Fruit fly (Drosophila melanogaster): ENCODE data around the gene CG11109.

The CG11109 gene

DNA sequence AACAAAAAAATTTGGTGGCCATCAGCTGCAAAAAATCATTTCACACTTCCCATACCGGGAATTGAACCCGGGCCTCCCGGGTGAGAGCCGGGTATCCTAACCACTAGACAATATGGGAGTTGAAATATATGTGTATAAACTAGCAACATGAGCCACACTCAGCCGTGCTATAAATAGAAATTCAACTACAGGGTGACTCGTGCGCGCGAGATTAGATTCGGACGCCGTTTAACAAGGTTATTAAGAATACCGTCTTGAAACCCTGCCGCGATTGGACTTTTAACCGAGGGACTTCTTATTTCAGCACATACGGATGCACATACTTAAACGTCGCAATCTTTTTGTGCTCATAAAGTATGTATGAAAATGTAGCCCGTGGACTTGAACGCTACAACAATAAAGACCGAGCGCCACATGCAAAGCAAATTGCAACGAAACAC is 24.3 kb upstream of the CG11109 start (continued):
- TF ChIP-seq bsh (GFP tag; optimal IDR thresholded peaks at IDR 0.05): peak in 1 of 2 experiments; percentile 1
- TF ChIP-seq Sox100B (GFP tag; optimal IDR thresholded peaks at IDR 0.05): no peak
- TF ChIP-seq ci (GFP tag; IDR thresholded peaks at IDR 0.05): peak; percentile 21; the same call in 1 of the 3 replicates
- TF ChIP-seq al (GFP tag; IDR thresholded peaks at IDR 0.05): no peak
- no peak for TF ChIP-seq CG3407 (GFP tag; optimal IDR thresholded peaks at IDR 0.05)
- no peak for TF ChIP-seq CG1529 (GFP tag; optimal IDR thresholded peaks at IDR 0.05)
- no peak for TF ChIP-seq CG3995 (GFP tag; optimal IDR thresholded peaks at IDR 0.05)
- TF ChIP-seq dpn (GFP tag; optimal IDR thresholded peaks at IDR 0.05): no peak
- peak; percentile 86 for TF ChIP-seq HLH4C (GFP tag; IDR thresholded peaks at IDR 0.05; ENCODE audit: partially characterized antibody)
- no peak for TF ChIP-seq CG18764 (GFP tag; optimal IDR thresholded peaks at IDR 0.05)
- TF ChIP-seq CG16813 (GFP tag; IDR thresholded peaks at IDR 0.05; ENCODE audit: partially characterized antibody): peak; percentile 95
- peak; percentile 94 for TF ChIP-seq CG42726 (GFP tag; IDR thresholded peaks at IDR 0.05; ENCODE audit: partially characterized antibody)
- peak; percentile 32 for TF ChIP-seq cad (GFP tag; optimal IDR thresholded peaks at IDR 0.05)
- no peak for TF ChIP-seq psq (GFP tag; optimal IDR thresholded peaks at IDR 0.05)
- TF ChIP-seq Med (GFP tag): peak; percentile 59
- TF ChIP-seq CG2712 (tag; optimal IDR thresholded peaks at IDR 0.05): peak; percentile 17
- TF ChIP-seq shn (GFP tag; optimal IDR thresholded peaks at IDR 0.05): no peak
- TF ChIP-seq CG10959 (GFP tag; IDR thresholded peaks at IDR 0.05): no peak
- TF ChIP-seq mld (GFP tag; IDR thresholded peaks at IDR 0.05; ENCODE audit: partially characterized antibody): peak; percentile 97
- no peak for TF ChIP-seq Asciz (GFP tag; optimal IDR thresholded peaks at IDR 0.05)
- TF ChIP-seq crol (GFP tag; IDR thresholded peaks at IDR 0.05): no peak
- TF ChIP-seq Drgx (GFP tag; IDR thresholded peaks at IDR 0.05): no peak
- TF ChIP-seq so (GFP tag; IDR thresholded peaks at IDR 0.05): peak; percentile 54; the same call in 2 of the 3 replicates
- TF ChIP-seq Scr (GFP tag; IDR thresholded peaks at IDR 0.05; ENCODE audit: partially characterized antibody): peak; percentile 81
- 0 out of 2 replicates have a peak, but pooled peaks have one; percentile 29 for TF ChIP-seq sim (GFP tag; IDR thresholded peaks at IDR 0.05)
- TF ChIP-seq CG12071 (GFP tag; optimal IDR thresholded peaks at IDR 0.05): peak; percentile 36
- TF ChIP-seq CG34224 (GFP tag; IDR thresholded peaks at IDR 0.05; ENCODE audit: partially characterized antibody): peak; percentile 70; the same call in 2 of the 3 replicates
- TF ChIP-seq hkb (optimal IDR thresholded peaks at IDR 0.05): no peak
- TF ChIP-seq hkb (GFP tag; IDR thresholded peaks at IDR 0.05): peak; percentile 49
- no peak for TF ChIP-seq CG17612 (GFP tag; IDR thresholded peaks at IDR 0.05)
- TF ChIP-seq vvl (GFP tag; IDR thresholded peaks at IDR 0.05): 0 out of 2 replicates have a peak, but pooled peaks have one; percentile 20
- no peak for TF ChIP-seq Dfd (GFP tag; optimal IDR thresholded peaks at IDR 0.05)
- TF ChIP-seq CG1602 (GFP tag; optimal IDR thresholded peaks at IDR 0.05): no peak
- no peak for TF ChIP-seq ewg (GFP tag; optimal IDR thresholded peaks at IDR 0.05)
- no peak for TF ChIP-seq pum (GFP tag; optimal IDR thresholded peaks at IDR 0.05)
- TF ChIP-seq unc-4 (GFP tag; IDR thresholded peaks at IDR 0.05; ENCODE audit: partially characterized antibody): peak; percentile 60
- peak; percentile 93 for TF ChIP-seq Bgb (GFP tag; IDR thresholded peaks at IDR 0.05; ENCODE audit: partially characterized antibody)
- TF ChIP-seq bigmax (GFP tag; optimal IDR thresholded peaks at IDR 0.05): peak; percentile 16
- TF ChIP-seq GATAe (GFP tag; conservative IDR thresholded peaks at IDR 0.05): no peak
- peak; percentile 13 for TF ChIP-seq HmgZ (tag; optimal IDR thresholded peaks at IDR 0.05)
- peak; percentile 99 for TF ChIP-seq CG6254 (GFP tag; optimal IDR thresholded peaks at IDR 0.05)
- TF ChIP-seq inv (GFP tag; IDR thresholded peaks at IDR 0.05; ENCODE audit: partially characterized antibody): peak; percentile 58
- TF ChIP-seq CG15601 (tag; optimal IDR thresholded peaks at IDR 0.05): peak; percentile 6
- TF ChIP-seq prd (optimal IDR thresholded peaks at IDR 0.05): no peak
- 0 out of 3 replicates have a peak, but pooled peaks have one; percentile 8 for TF ChIP-seq prd (GFP tag; IDR thresholded peaks at IDR 0.05)
- TF ChIP-seq eve (GFP tag; optimal IDR thresholded peaks at IDR 0.05): no peak
- TF ChIP-seq bcd (GFP tag; optimal IDR thresholded peaks at IDR 0.05): no peak
- no peak for TF ChIP-seq toy (GFP tag; IDR thresholded peaks at IDR 0.05)
- TF ChIP-seq CG12769 (tag; optimal IDR thresholded peaks at IDR 0.05): peak; percentile 49
- TF ChIP-seq Lim3 (GFP tag; IDR thresholded peaks at IDR 0.05): no peak
- peak; percentile 94 for TF ChIP-seq ato (GFP tag; IDR thresholded peaks at IDR 0.05; ENCODE audit: partially characterized antibody)

Data from whole organism, embryonic.